Worm (Caenorhabditis elegans) whole organism, L4 larva: ENCODE measurements around the gene Y116A8C.20.

ENCODE experiments used
- F26F4.8 ChIP-seq: fragments of 200-800 bp; sonication (Bioruptor generic); conservative IDR thresholded peaks from 2 replicates; pipeline ENCODE4 v1.3.6; 2022; ENCODE audit warnings: missing genetic modification characterization, missing compliant biosample characterization
- F44E2.7 ChIP-seq: fragments of 200-800 bp; sonication (Bioruptor generic); IDR thresholded peaks from 2 replicates; pipeline ENCODE4 v2.1.2; 2022; ENCODE audit warnings: missing genetic modification characterization, missing compliant biosample characterization
- F49E8.2 ChIP-seq: sonication (generic microtip); optimal IDR thresholded peaks from 2 replicates; lab custom pipeline; 2016; ENCODE audit warnings: missing compliant biosample characterization, mild to moderate bottlenecking, missing genetic modification characterization, borderline replicate concordance
- aha-1 ChIP-seq: fragments of 150-350 bp; peaks from one replicate; lab custom pipeline; 2014; ENCODE audit warnings: missing biosample characterization, missing genetic modification characterization
- ceh-20 ChIP-seq: fragments of 200-800 bp; sonication (Bioruptor generic); IDR thresholded peaks from 2 replicates; pipeline ENCODE4 v1.3.6; 2022; ENCODE audit warnings: missing genetic modification reagents, missing genetic modification characterization, missing compliant biosample characterization
- ceh-32 ChIP-seq: sonication (generic microtip); optimal IDR thresholded peaks from 2 replicates; lab custom pipeline; 2016; ENCODE audit warnings: mild to moderate bottlenecking, missing genetic modification characterization, missing compliant biosample characterization; ENCODE audit not compliant: poor library complexity
- ceh-44 ChIP-seq: fragments of 200-800 bp; sonication (Bioruptor generic); IDR thresholded peaks from 2 replicates; pipeline ENCODE4 v1.3.6; 2022; ENCODE audit warnings: missing genetic modification reagents, missing genetic modification characterization, missing compliant biosample characterization
- ceh-62 ChIP-seq: sonication (generic microtip); optimal IDR thresholded peaks from 2 replicates; lab custom pipeline; 2017; ENCODE audit warnings: missing biosample characterization, missing genetic modification characterization
- ces-1 ChIP-seq: fragments of 150-350 bp; sonication (generic microtip); optimal IDR thresholded peaks from 4 replicates; lab custom pipeline; 2014; ENCODE audit warnings: missing biosample characterization, missing genetic modification reagents, missing genetic modification characterization
- daf-12 ChIP-seq: fragments of 150-350 bp; optimal IDR thresholded peaks from 2 replicates; lab custom pipeline; 2014; ENCODE audit warnings: missing biosample characterization, missing genetic modification reagents, missing genetic modification characterization
- daf-16 ChIP-seq, 3 experiments: sonication (generic microtip); optimal IDR thresholded peaks; 2 replicates each; lab custom pipeline; 2016 to 2017; ENCODE audit warnings: missing genetic modification characterization in 3 of 3, missing genetic modification reagents in 3 of 3, mild to moderate bottlenecking in 2 of 3, missing compliant biosample characterization in 2 of 3, missing biosample characterization in 1 of 3, moderate library complexity in 1 of 3
- daf-19 ChIP-seq: fragments of 200-800 bp; sonication (Bioruptor generic); conservative IDR thresholded peaks from 2 replicates; pipeline ENCODE4 v1.3.6; 2022; ENCODE audit warnings: missing genetic modification characterization, missing compliant biosample characterization
- dmd-8 ChIP-seq: fragments of 200-800 bp; sonication (Bioruptor generic); IDR thresholded peaks from 2 replicates; pipeline ENCODE4 v1.3.6; 2022; ENCODE audit warnings: missing genetic modification characterization, missing compliant biosample characterization
- dmd-9 ChIP-seq: fragments of 200-800 bp; sonication (Bioruptor generic); IDR thresholded peaks from 2 replicates; pipeline ENCODE4 v1.3.6; 2022; ENCODE audit warnings: missing genetic modification reagents, missing genetic modification characterization, missing compliant biosample characterization
- dpl-1 ChIP-seq: fragments of 150-350 bp; optimal IDR thresholded peaks from 2 replicates; lab custom pipeline; 2014; ENCODE audit warnings: missing biosample characterization, missing genetic modification reagents, missing genetic modification characterization
- duxl-1 ChIP-seq: sonication (generic microtip); optimal IDR thresholded peaks from 2 replicates; lab custom pipeline; 2016; ENCODE audit warnings: mild to moderate bottlenecking, missing genetic modification characterization, moderate library complexity, missing compliant biosample characterization; ENCODE audit not compliant: poor library complexity
- dve-1 ChIP-seq: sonication (generic microtip); optimal IDR thresholded peaks from 2 replicates; lab custom pipeline; 2017; ENCODE audit warnings: antibody characterized with exemption, mild to moderate bottlenecking, missing genetic modification characterization, missing compliant biosample characterization; ENCODE audit not compliant: insufficient read depth
- egl-27 ChIP-seq: sonication (generic microtip); optimal IDR thresholded peaks from 3 replicates; lab custom pipeline; 2017; ENCODE audit warnings: missing biosample characterization, missing genetic modification reagents, missing genetic modification characterization
- fkh-10 ChIP-seq: fragments of 150-350 bp; optimal IDR thresholded peaks from 2 replicates; lab custom pipeline; 2014; ENCODE audit warnings: missing biosample characterization, missing genetic modification reagents, missing genetic modification characterization
- fos-1 ChIP-seq: fragments of 150-350 bp; optimal IDR thresholded peaks from 2 replicates; lab custom pipeline; 2014; ENCODE audit warnings: missing biosample characterization, missing genetic modification characterization
- hlh-30 ChIP-seq: sonication (generic microtip); optimal IDR thresholded peaks from 2 replicates; lab custom pipeline; 2017; ENCODE audit warnings: antibody characterized with exemption, mild to moderate bottlenecking, missing genetic modification characterization, missing compliant biosample characterization; ENCODE audit not compliant: insufficient read depth
- jun-1 ChIP-seq: fragments of 150-350 bp; optimal IDR thresholded peaks from 2 replicates; lab custom pipeline; 2014; ENCODE audit warnings: missing biosample characterization, missing genetic modification reagents, missing genetic modification characterization
- lim-7 ChIP-seq: fragments of 200-800 bp; sonication (Bioruptor generic); IDR thresholded peaks from 2 replicates; pipeline ENCODE4 v1.3.6; 2022; ENCODE audit warnings: missing genetic modification characterization, missing compliant biosample characterization
- lin-13 ChIP-seq: fragments of 150-350 bp; optimal IDR thresholded peaks from 2 replicates; lab custom pipeline; 2014; ENCODE audit warnings: missing biosample characterization, missing genetic modification reagents, missing genetic modification characterization
- lin-29 ChIP-seq: fragments of 200-800 bp; sonication (Bioruptor generic); IDR thresholded peaks from 2 replicates; pipeline ENCODE4 v1.3.6; 2022; ENCODE audit warnings: missing genetic modification reagents, missing genetic modification characterization, missing compliant biosample characterization
- madf-9 ChIP-seq: fragments of 200-800 bp; sonication (Bioruptor generic); conservative IDR thresholded peaks from 2 replicates; pipeline ENCODE4 v1.3.6; 2022; ENCODE audit warnings: missing genetic modification reagents, missing genetic modification characterization, missing compliant biosample characterization
- mep-1 ChIP-seq: fragments of 150-350 bp; sonication (generic microtip); optimal IDR thresholded peaks from 3 replicates; lab custom pipeline; 2014; ENCODE audit warnings: missing biosample characterization, missing genetic modification characterization
- mxl-2 ChIP-seq: fragments of 200-800 bp; sonication (Bioruptor generic); conservative IDR thresholded peaks from 2 replicates; pipeline ENCODE4 v1.3.6; 2022; ENCODE audit warnings: missing genetic modification reagents, missing genetic modification characterization, missing compliant biosample characterization
- nhr-102 ChIP-seq: sonication (generic microtip); optimal IDR thresholded peaks from 2 replicates; lab custom pipeline; 2016; ENCODE audit warnings: mild to moderate bottlenecking, missing genetic modification characterization, moderate library complexity, missing compliant biosample characterization
- nhr-28 ChIP-seq: fragments of 150-350 bp; optimal IDR thresholded peaks from 2 replicates; lab custom pipeline; 2014; ENCODE audit warnings: missing biosample characterization, missing genetic modification characterization
- nhr-6 ChIP-seq: fragments of 150-350 bp; optimal IDR thresholded peaks from 2 replicates; lab custom pipeline; 2014; ENCODE audit warnings: missing biosample characterization, missing genetic modification characterization
- nhr-76 ChIP-seq: fragments of 150-350 bp; optimal IDR thresholded peaks from 2 replicates; lab custom pipeline; 2014; ENCODE audit warnings: missing biosample characterization, missing genetic modification characterization
- nhr-77 ChIP-seq: fragments of 150-350 bp; optimal IDR thresholded peaks from 2 replicates; lab custom pipeline; 2014; ENCODE audit warnings: missing biosample characterization, missing genetic modification characterization
- pha-4 ChIP-seq, 2 experiments: fragments of 150-350 bp in 1 of 2; fragments of 200-800 bp in 1 of 2; sonication (Bioruptor generic) in 1 of 2; IDR thresholded peaks in 1 of 2; optimal IDR thresholded peaks in 1 of 2; 2 replicates each; pipeline versions ENCODE4 v1.3.6 to Lab custom; 2014 to 2022; ENCODE audit warnings: missing genetic modification characterization in 2 of 2, missing genetic modification reagents in 2 of 2, missing biosample characterization in 1 of 2, missing compliant biosample characterization in 1 of 2
- skn-1 ChIP-seq: fragments of 150-350 bp; optimal IDR thresholded peaks from 2 replicates; lab custom pipeline; 2014; ENCODE audit warnings: missing biosample characterization, missing genetic modification characterization
- snpc-1.2 ChIP-seq: fragments of 200-800 bp; sonication (Bioruptor generic); IDR thresholded peaks from 2 replicates; pipeline ENCODE4 v1.3.6; 2022; ENCODE audit warnings: missing genetic modification reagents, missing genetic modification characterization, missing compliant biosample characterization
- spr-1 ChIP-seq: sonication (generic microtip); optimal IDR thresholded peaks from 2 replicates; lab custom pipeline; 2016; ENCODE audit warnings: mild to moderate bottlenecking, missing genetic modification characterization, missing compliant biosample characterization
- spr-3 ChIP-seq: fragments of 200-800 bp; sonication (Bioruptor generic); optimal IDR thresholded peaks from 2 replicates; lab custom pipeline; 2018; ENCODE audit warnings: mild to moderate bottlenecking, missing genetic modification characterization, missing compliant biosample characterization
- tra-1 ChIP-seq: fragments of 200-800 bp; sonication (Bioruptor generic); IDR thresholded peaks from 2 replicates; pipeline ENCODE4 v1.3.6; 2022; ENCODE audit warnings: missing genetic modification reagents, missing genetic modification characterization, missing compliant biosample characterization
- unc-130 ChIP-seq: sonication (generic microtip); optimal IDR thresholded peaks from 2 replicates; lab custom pipeline; 2016; ENCODE audit warnings: missing genetic modification reagents, missing genetic modification characterization, missing compliant biosample characterization
- unc-62 ChIP-seq, 3 experiments: fragments of 150-350 bp in 1 of 3; sonication (generic microtip); optimal IDR thresholded peaks in 2 of 3; peaks in 1 of 3; 1 replicate in 1 of 3; 2 replicates in 2 of 3; lab custom pipeline; 2014 to 2017; ENCODE audit warnings: missing biosample characterization in 3 of 3, missing genetic modification characterization in 3 of 3, missing genetic modification reagents in 3 of 3, missing genotype in 1 of 3
- vab-7 ChIP-seq: fragments of 200-800 bp; sonication (Bioruptor generic); IDR thresholded peaks from 2 replicates; pipeline ENCODE4 v1.3.6; 2022; ENCODE audit warnings: missing genetic modification reagents, missing genetic modification characterization, missing compliant biosample characterization
- zip-2 ChIP-seq: fragments of 150-350 bp; optimal IDR thresholded peaks from 2 replicates; lab custom pipeline; 2014; ENCODE audit warnings: missing biosample characterization, missing genetic modification characterization
- ztf-7 ChIP-seq: fragments of 150-350 bp; optimal IDR thresholded peaks from 2 replicates; lab custom pipeline; 2014; ENCODE audit warnings: missing biosample characterization, missing genetic modification characterization

Gene Y116A8C.20

ce11 chrIV:17040618-17041017 is at the start of gene Y116A8C.20:
TSS of gene Y116A8C.20 (plus strand) at chrIV:17040918.
- no peak for TF ChIP-seq lim-7 (GFP tag; lab: Robert Waterston, UW)
- TF ChIP-seq nhr-77 = no peak
- no peak for TF ChIP-seq daf-19 (GFP tag; lab: Robert Waterston, UW)
- TF ChIP-seq F26F4.8 = no peak
- TF ChIP-seq mxl-2 = no peak
- no peak for TF ChIP-seq zip-2
- TF ChIP-seq, all 104 proteins: peak for 0

- TF ChIP-seq dve-1 (tag; lab: Kevin White, UChicago) (no peak), jun-1 (tag; lab: Kevin White, UChicago) (no peak), spr-3 (GFP tag; lab: Kevin White, UChicago) (no peak), unc-130 (GFP tag; lab: Kevin White, UChicago) (peak; percentile 96), nhr-28 (tag; lab: Kevin White, UChicago) (peak; percentile 20), duxl-1 (tag; lab: Kevin White, UChicago) (no peak), vab-7 (no peak), snpc-1.2 (peak; percentile 94), daf-16 (GFP tag; optimal IDR thresholded peaks at IDR 0.05; lab: Kevin White, UChicago) (peak in 1 of 2 experiments; percentile 10), daf-16 (tag; optimal IDR thresholded peaks at IDR 0.05; lab: Kevin White, UChicago) (peak; percentile 61), daf-12 (tag; lab: Kevin White, UChicago) (no peak), ceh-20 (no peak), fkh-10 (GFP tag; lab: Kevin White, UChicago) (peak; percentile 4), mxl-2 (no peak), mep-1 (tag; lab: Kevin White, UChicago) (no peak), lim-7 (GFP tag; lab: Robert Waterston, UW) (no peak), spr-1 (tag; lab: Kevin White, UChicago) (no peak), lin-13 (GFP tag; lab: Kevin White, UChicago) (no peak), hlh-30 (peak; percentile 39), aha-1 (peak; percentile 84), madf-9 (GFP tag; lab: Robert Waterston, UW) (no peak), skn-1 (tag; lab: Kevin White, UChicago) (no peak), tra-1 (no peak), dmd-9 (GFP tag; lab: Robert Waterston, UW) (0 out of 2 replicates have a peak, but pooled peaks have one; percentile 28), nhr-6 (tag; lab: Kevin White, UChicago) (peak; percentile 61), fos-1 (tag; lab: Kevin White, UChicago) (no peak), ces-1 (GFP tag; lab: Kevin White, UChicago) (no peak), ztf-7 (peak; percentile 0), egl-27 (tag; lab: Kevin White, UChicago) (no peak), nhr-76 (tag; lab: Kevin White, UChicago) (no peak), zip-2 (no peak), lin-29 (GFP tag; lab: Robert Waterston, UW) (no peak), nhr-102 (tag; lab: Kevin White, UChicago) (no peak), ceh-32 (tag; lab: Kevin White, UChicago) (no peak), pha-4 (GFP tag; IDR thresholded peaks at IDR 0.05; lab: Robert Waterston, UW) (peak; percentile 18; the same call in 1 of the 2 replicates), pha-4 (tag; optimal IDR thresholded peaks at IDR 0.05; lab: Kevin White, UChicago) (peak; percentile 46), ceh-44 (GFP tag; lab: Robert Waterston, UW) (no peak; the same call in 1 of the 2 replicates), F44E2.7 (no peak), unc-62 (GFP tag; optimal IDR thresholded peaks at IDR 0.05 in 1 of 2; lab: Kevin White, UChicago) (peak in 1 of 2 experiments; percentile 40), unc-62 (tag; optimal IDR thresholded peaks at IDR 0.05; lab: Kevin White, UChicago) (no peak), dmd-8 (GFP tag; lab: Robert Waterston, UW) (no peak), ceh-62 (tag; lab: Kevin White, UChicago) (no peak), dpl-1 (GFP tag; lab: Kevin White, UChicago) (peak; percentile 96), F49E8.2 (tag; lab: Kevin White, UChicago) (no peak)
Measured at ce11 chrIV:16995425-16995824, 45.3 kb upstream of the Y116A8C.20 start, which contains the start of gene rom-4. TSS of gene rom-4 (plus strand) at chrIV:16995822.
